Worm (Caenorhabditis elegans) whole organism, dauer: ENCODE measurements around the gene mxl-1.

Source experiments
- unc-62 ChIP-seq: sonication (generic microtip); optimal IDR thresholded peaks from 2 replicates; lab custom pipeline; 2017; ENCODE audit warnings: missing biosample characterization, missing genetic modification reagents, missing genetic modification characterization

The mxl-1 gene

ce11 chrV:11223698-11224097, 20.9 kb upstream of the mxl-1 start:
- no peak for TF ChIP-seq unc-62

- no peak for TF ChIP-seq unc-62
Observed at ce11 chrV:11225981-11226380, 18.7 kb upstream of the mxl-1 start, which contains the start of gene bgal-1. TSS of gene bgal-1 (minus strand) at chrV:11226018.

ce11 chrV:11228653-11229173, 15.9 kb upstream of the mxl-1 start, which contains the start of gene pqn-70:
TSS of gene pqn-70 (minus strand) at chrV:11228703.
- TF ChIP-seq unc-62: no peak

- TF ChIP-seq unc-62: no peak
Observed at ce11 chrV:11231177-11231576, 13.5 kb upstream of the mxl-1 start.

ce11 chrV:11234350-11234749, 10.3 kb upstream of the mxl-1 start, which contains the start of gene T19B10.5:
TSS of gene T19B10.5 (plus strand) at chrV:11234650.
- TF ChIP-seq unc-62: no peak

ce11 chrV:11235876-11236275, 8.8 kb upstream of the mxl-1 start:
- no peak for TF ChIP-seq unc-62

ce11 chrV:11239187-11239725, 5.4 kb upstream of the mxl-1 start, which contains the start of the genes dvc-1 and ima-1:
TSS of gene dvc-1 (minus strand) at chrV:11239331.
TSS of gene ima-1 (plus strand) at chrV:11239675.
- no peak for TF ChIP-seq unc-62

- TF ChIP-seq unc-62: no peak
Observed at ce11 chrV:11241580-11241979, 3.1 kb upstream of the mxl-1 start, which contains the start of gene pgap-1. TSS of gene pgap-1 (plus strand) at chrV:11241880.

- TF ChIP-seq unc-62: no peak
Observed at ce11 chrV:11245029-11245428, 390 bp downstream of the mxl-1 start.

- no peak for TF ChIP-seq unc-62
Observed at ce11 chrV:11247846-11248245, 3.2 kb downstream of the mxl-1 start, which contains the start of gene mam-4. TSS of gene mam-4 (plus strand) at chrV:11248146.

ce11 chrV:11250735-11251134, 6.1 kb downstream of the mxl-1 start, which contains the start of gene T19B10.12:
TSS of gene T19B10.12 (plus strand) at chrV:11251035.
- TF ChIP-seq unc-62: no peak

ce11 chrV:11251798-11252197, 7.2 kb downstream of the mxl-1 start:
- TF ChIP-seq unc-62: no peak

ce11 chrV:11252429-11252828, 7.8 kb downstream of the mxl-1 start, which contains the start of gene srsx-33:
TSS of gene srsx-33 (minus strand) at chrV:11252529.
- no peak for TF ChIP-seq unc-62

ce11 chrV:11254980-11255379, 10.3 kb downstream of the mxl-1 start, which contains the start of gene srsx-31:
TSS of gene srsx-31 (minus strand) at chrV:11255080.
- no peak for TF ChIP-seq unc-62

- TF ChIP-seq unc-62: no peak
Observed at ce11 chrV:11258896-11259295, 14.3 kb downstream of the mxl-1 start, which contains the start of gene lgc-36. TSS of gene lgc-36 (minus strand) at chrV:11258996.

- no peak for TF ChIP-seq unc-62
Observed at ce11 chrV:11260622-11261021, 16.0 kb downstream of the mxl-1 start, which contains the start of gene F07B10.7. TSS of gene F07B10.7 (minus strand) at chrV:11260722.

- no peak for TF ChIP-seq unc-62
Observed at ce11 chrV:11263025-11263424, 18.4 kb downstream of the mxl-1 start, which contains the start of gene F07B10.4. TSS of gene F07B10.4 (minus strand) at chrV:11263125.

- no peak for TF ChIP-seq unc-62
Observed at ce11 chrV:11265482-11265881, 20.8 kb downstream of the mxl-1 start, which contains the start of gene cln-3.1. TSS of gene cln-3.1 (minus strand) at chrV:11265652.
